Worm (Caenorhabditis elegans): Measurements from ENCODE around the gene crp-1.

ce11 chrV:10467104-10467503 lies 11.3 kb upstream of the crp-1 start:
- TF ChIP-seq nhr-12 (tag; optimal IDR thresholded peaks at IDR 0.05) (no peak), gmeb-1 (tag; optimal IDR thresholded peaks at IDR 0.05) (no peak), elt-3 (tag; optimal IDR thresholded peaks at IDR 0.05) (no peak), nhr-11 (tag; optimal IDR thresholded peaks at IDR 0.05) (no peak), mdl-1 (tag; optimal IDR thresholded peaks at IDR 0.05) (no peak), blmp-1 (tag; optimal IDR thresholded peaks at IDR 0.05; ENCODE audit: insufficient read depth) (no peak), mab-5 (tag; optimal IDR thresholded peaks at IDR 0.05) (no peak), lin-11 (tag; optimal IDR thresholded peaks at IDR 0.05) (no peak), ceh-82 (tag; optimal IDR thresholded peaks at IDR 0.05) (no peak)

Data from whole organism, L2 larva.